Worm (Caenorhabditis elegans): ENCODE data around the gene F31E3.2.

F31E3.2 gene

ce11 chrIII:6971662-6972284 is 2.0 kb upstream of the F31E3.2 start, which contains the start of the genes eef-1A.1 and rfc-4 (continued):
- TF ChIP-seq nhr-47 (tag; optimal IDR thresholded peaks at IDR 0.05) (peak; percentile 97), skn-1 (tag; optimal IDR thresholded peaks at IDR 0.05) (peak; percentile 98), ceh-63 (GFP tag; optimal IDR thresholded peaks at IDR 0.05) (peak; percentile 11), ceh-88 (GFP tag; IDR thresholded peaks at IDR 0.05) (peak; percentile 92), lin-15B (tag; optimal IDR thresholded peaks at IDR 0.05) (peak; percentile 96), fos-1 (tag; optimal IDR thresholded peaks at IDR 0.05) (peak; percentile 95), nhr-84 (tag; optimal IDR thresholded peaks at IDR 0.05) (peak; percentile 57), nhr-71 (tag; optimal IDR thresholded peaks at IDR 0.05) (peak; percentile 98), nhr-19 (GFP tag; conservative IDR thresholded peaks at IDR 0.05) (peak; percentile 98), hpl-2 (GFP tag; optimal IDR thresholded peaks at IDR 0.05) (peak; percentile 90), lsy-2 (tag; optimal IDR thresholded peaks at IDR 0.05) (peak; percentile 99 to 100), mep-1 (tag; optimal IDR thresholded peaks at IDR 0.05) (peak; percentile 99), fkh-4 (tag; optimal IDR thresholded peaks at IDR 0.05; ENCODE audit: borderline replicate concordance) (peak; percentile 27), unc-98 (GFP tag; IDR thresholded peaks at IDR 0.05) (peak; percentile 51; the same call in 1 of the 2 replicates), grh-1 (GFP tag; IDR thresholded peaks at IDR 0.05) (peak; percentile 92), ces-1 (GFP tag; optimal IDR thresholded peaks at IDR 0.05) (no peak), hlh-17 (GFP tag; optimal IDR thresholded peaks at IDR 0.05; ENCODE audit: borderline replicate concordance) (no peak), fkh-8 (tag; optimal IDR thresholded peaks at IDR 0.05) (peak; percentile 98), mdl-1 (tag; optimal IDR thresholded peaks at IDR 0.05) (peak in 1 of 2 experiments; percentile 97), pax-3 (tag; optimal IDR thresholded peaks at IDR 0.05) (peak; percentile 94), egl-13 (tag; optimal IDR thresholded peaks at IDR 0.05) (peak; percentile 92), ceh-90 (tag; optimal IDR thresholded peaks at IDR 0.05) (peak; percentile 59), sup-37 (GFP tag; optimal IDR thresholded peaks at IDR 0.05) (peak; percentile 54), isw-1 (GFP tag; IDR thresholded peaks at IDR 0.05) (peak; percentile 98), unc-62 (GFP tag; optimal IDR thresholded peaks at IDR 0.05) (peak; percentile 53), nhr-11 (tag; optimal IDR thresholded peaks at IDR 0.05) (peak; percentile 90), irx-1 (tag; optimal IDR thresholded peaks at IDR 0.05) (peak; percentile 91), fkh-10 (GFP tag; optimal IDR thresholded peaks at IDR 0.05) (peak; percentile 92), nhr-20 (tag; optimal IDR thresholded peaks at IDR 0.05) (peak; percentile 98), pqm-1 (tag; optimal IDR thresholded peaks at IDR 0.05) (no peak), jun-1 (tag; optimal IDR thresholded peaks at IDR 0.05) (peak; percentile 95), xbp-1 (tag; optimal IDR thresholded peaks at IDR 0.05) (peak; percentile 97), vab-15 (tag; optimal IDR thresholded peaks at IDR 0.05) (peak; percentile 81), C34B4.2 (tag; optimal IDR thresholded peaks at IDR 0.05) (peak; percentile 0), efl-1 (optimal IDR thresholded peaks at IDR 0.05) (peak; percentile 98), efl-1 (GFP tag; optimal IDR thresholded peaks at IDR 0.05 in 1 of 2) (peak; percentile 94 to 99), Y116A8C.19 (tag; optimal IDR thresholded peaks at IDR 0.05; ENCODE audit: borderline replicate concordance) (no peak), lin-39 (tag; optimal IDR thresholded peaks at IDR 0.05) (peak; percentile 91), pag-3 (tag; optimal IDR thresholded peaks at IDR 0.05; ENCODE audit: borderline replicate concordance, insufficient read depth) (peak; percentile 78), ceh-8 (GFP tag; optimal IDR thresholded peaks at IDR 0.05) (peak; percentile 95), hlh-4 (tag; optimal IDR thresholded peaks at IDR 0.05) (no peak), blmp-1 (tag; optimal IDR thresholded peaks at IDR 0.05) (peak; percentile 92), ama-1 (optimal IDR thresholded peaks at IDR 0.05) (peak; percentile 82), mef-2 (tag; optimal IDR thresholded peaks at IDR 0.05) (peak; percentile 64), ztf-11 (tag; optimal IDR thresholded peaks at IDR 0.05) (peak in 1 of 2 experiments; percentile 85), elt-3 (tag; optimal IDR thresholded peaks at IDR 0.05) (peak; percentile 80 to 100 (median 92)), nhr-28 (tag; optimal IDR thresholded peaks at IDR 0.05) (no peak), nhr-77 (tag; optimal IDR thresholded peaks at IDR 0.05) (peak; percentile 96), nhr-237 (tag; optimal IDR thresholded peaks at IDR 0.05) (peak; percentile 97)

All from whole organism, L1 larva.